ENCODE assay signal across 2 fruit fly cellular contexts in the genomic region with DNA sequence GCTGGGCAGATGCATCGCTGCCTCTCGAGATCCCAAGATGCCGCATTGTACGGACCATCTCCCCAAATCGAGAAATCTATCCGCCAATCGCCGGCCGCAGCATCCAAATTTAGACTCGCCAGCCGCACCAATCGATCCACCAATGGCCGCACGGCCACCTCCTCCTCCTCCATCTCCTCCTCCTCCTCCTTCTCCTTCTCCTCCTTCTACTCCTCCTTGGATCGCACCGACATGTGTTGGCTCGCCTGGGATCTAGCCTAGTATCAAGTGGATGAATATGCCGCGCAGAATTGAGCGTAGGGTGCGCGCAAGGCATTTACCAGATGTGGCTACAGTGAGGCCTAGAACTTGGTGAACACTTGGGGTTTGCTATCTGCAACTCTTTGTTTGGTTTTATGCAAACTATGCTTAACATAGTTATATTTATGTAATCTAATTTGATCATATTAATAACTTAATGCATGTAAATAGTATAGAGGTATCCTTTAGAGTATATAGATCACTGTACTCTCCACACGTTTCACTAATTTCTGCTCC.
TF ChIP-seq lines count a peak whose summit lies in the region.

A gene (minus strand): TSS at position 51 of the 537 bp plus-strand sequence.

TF ChIP-seq in whole organism, embryonic, 481 proteins besides CTCF, POLR2A, EP300 and RAD21 (continued from another document and continues in another):
- TF ChIP-seq Blimp-1 (GFP tag; optimal IDR thresholded peaks at IDR 0.05; lab: Kevin White, UChicago): peak; percentile 94
- peak; percentile 62 for TF ChIP-seq shn (GFP tag; optimal IDR thresholded peaks at IDR 0.05; lab: Kevin White, UChicago)
- TF ChIP-seq ken (GFP tag; IDR thresholded peaks at IDR 0.05; lab: Robert Waterston, UW): peak; percentile 98
- peak; percentile 97 for TF ChIP-seq gem (tag; optimal IDR thresholded peaks at IDR 0.05; lab: Kevin White, UChicago)
- no peak for TF ChIP-seq Doc3 (GFP tag; IDR thresholded peaks at IDR 0.05; lab: Robert Waterston, UW; ENCODE audit: partially characterized antibody)
- TF ChIP-seq Dad (GFP tag; optimal IDR thresholded peaks at IDR 0.05; lab: Kevin White, UChicago): peak; percentile 78
- TF ChIP-seq chif (GFP tag; optimal IDR thresholded peaks at IDR 0.05; lab: Kevin White, UChicago): peak; percentile 82 to 95
- peak; percentile 76 for TF ChIP-seq gcm2 (GFP tag; optimal IDR thresholded peaks at IDR 0.05; lab: Kevin White, UChicago)
- TF ChIP-seq trh (GFP tag; optimal IDR thresholded peaks at IDR 0.05; lab: Kevin White, UChicago): peak; percentile 81
- TF ChIP-seq tgo (GFP tag; IDR thresholded peaks at IDR 0.05; lab: Robert Waterston, UW): peak; percentile 98
- TF ChIP-seq CG11398 (GFP tag; optimal IDR thresholded peaks at IDR 0.05; lab: Kevin White, UChicago): peak; percentile 45
- peak; percentile 81 for TF ChIP-seq CG5180 (GFP tag; optimal IDR thresholded peaks at IDR 0.05; lab: Kevin White, UChicago)
- peak; percentile 90 for TF ChIP-seq CrebB (tag; optimal IDR thresholded peaks at IDR 0.05; lab: Kevin White, UChicago)
- peak; percentile 73 for TF ChIP-seq CG10321 (GFP tag; IDR thresholded peaks at IDR 0.05; lab: Robert Waterston, UW)
- peak; percentile 92 for TF ChIP-seq D19A (tag; optimal IDR thresholded peaks at IDR 0.05; lab: Kevin White, UChicago)
- TF ChIP-seq Asciz (GFP tag; optimal IDR thresholded peaks at IDR 0.05; lab: Kevin White, UChicago): peak; percentile 89
- TF ChIP-seq CG18599 (GFP tag; optimal IDR thresholded peaks at IDR 0.05; lab: Kevin White, UChicago): peak; percentile 90
- no peak for TF ChIP-seq ftz-f1 (GFP tag; optimal IDR thresholded peaks at IDR 0.05; lab: Kevin White, UChicago)
- TF ChIP-seq tap (tag; optimal IDR thresholded peaks at IDR 0.05; lab: Kevin White, UChicago): peak; percentile 95
- peak in 1 of 2 experiments; percentile 50 for TF ChIP-seq insv (GFP tag; optimal IDR thresholded peaks at IDR 0.05; lab: Kevin White, UChicago)
- TF ChIP-seq Dfd (GFP tag; optimal IDR thresholded peaks at IDR 0.05; lab: Kevin White, UChicago): no peak
- TF ChIP-seq psq (GFP tag; optimal IDR thresholded peaks at IDR 0.05; lab: Kevin White, UChicago): peak; percentile 72
- TF ChIP-seq Sox100B (GFP tag; optimal IDR thresholded peaks at IDR 0.05; lab: Kevin White, UChicago): peak; percentile 88
- TF ChIP-seq fd96Cb (tag; optimal IDR thresholded peaks at IDR 0.05; lab: Kevin White, UChicago): peak; percentile 97
- TF ChIP-seq Gug (GFP tag; IDR thresholded peaks at IDR 0.05; lab: Robert Waterston, UW): peak; percentile 98
- peak; percentile 86 for TF ChIP-seq Atf3 (GFP tag; optimal IDR thresholded peaks at IDR 0.05; lab: Kevin White, UChicago)
- peak; percentile 91 for TF ChIP-seq crol (GFP tag; IDR thresholded peaks at IDR 0.05; lab: Robert Waterston, UW)
- TF ChIP-seq E2f1 (GFP tag; IDR thresholded peaks at IDR 0.05; lab: Robert Waterston, UW): peak; percentile 97
- TF ChIP-seq dimm (GFP tag; IDR thresholded peaks at IDR 0.05; lab: Robert Waterston, UW): peak; percentile 96
- TF ChIP-seq maf-S (GFP tag; optimal IDR thresholded peaks at IDR 0.05; lab: Kevin White, UChicago): peak; percentile 72
- TF ChIP-seq peb (GFP tag; IDR thresholded peaks at IDR 0.05; lab: Robert Waterston, UW): peak; percentile 96
- TF ChIP-seq ems (GFP tag; optimal IDR thresholded peaks at IDR 0.05; lab: Kevin White, UChicago): peak; percentile 79
- peak; percentile 91 for TF ChIP-seq Dek (tag; optimal IDR thresholded peaks at IDR 0.05; lab: Kevin White, UChicago)
- TF ChIP-seq CG14667 (GFP tag; IDR thresholded peaks at IDR 0.05; lab: Robert Waterston, UW): peak; percentile 97
- TF ChIP-seq corto (GFP tag; optimal IDR thresholded peaks at IDR 0.05; lab: Kevin White, UChicago): no peak
- TF ChIP-seq fd102C (GFP tag; optimal IDR thresholded peaks at IDR 0.05; lab: Kevin White, UChicago): peak; percentile 82
- TF ChIP-seq unpg (GFP tag; optimal IDR thresholded peaks at IDR 0.05; lab: Kevin White, UChicago): peak; percentile 97
- peak; percentile 57 for TF ChIP-seq CG10565 (GFP tag; optimal IDR thresholded peaks at IDR 0.05; lab: Kevin White, UChicago)
- peak; percentile 16 for TF ChIP-seq CG9797 (GFP tag; optimal IDR thresholded peaks at IDR 0.05; lab: Kevin White, UChicago)
- TF ChIP-seq br (optimal IDR thresholded peaks at IDR 0.05; lab: Kevin White, UChicago): no peak
- peak; percentile 88 for TF ChIP-seq CG10654 (GFP tag; optimal IDR thresholded peaks at IDR 0.05; lab: Kevin White, UChicago)
- peak; percentile 98 for TF ChIP-seq sisA (GFP tag; IDR thresholded peaks at IDR 0.05; lab: Robert Waterston, UW)
- peak; percentile 96 for TF ChIP-seq CG32532 (GFP tag; IDR thresholded peaks at IDR 0.05; lab: Robert Waterston, UW)
- TF ChIP-seq CG31224 (GFP tag; IDR thresholded peaks at IDR 0.05; lab: Robert Waterston, UW): peak; percentile 91
- peak; percentile 88 for TF ChIP-seq CG18619 (GFP tag; optimal IDR thresholded peaks at IDR 0.05; lab: Kevin White, UChicago)
- TF ChIP-seq CG4424 (GFP tag; optimal IDR thresholded peaks at IDR 0.05; lab: Kevin White, UChicago): peak; percentile 97
- peak; percentile 94 for TF ChIP-seq CG12659 (GFP tag; optimal IDR thresholded peaks at IDR 0.05; lab: Kevin White, UChicago)
- TF ChIP-seq seq (GFP tag; IDR thresholded peaks at IDR 0.05; lab: Robert Waterston, UW): peak; percentile 97
- TF ChIP-seq ranshi (GFP tag; IDR thresholded peaks at IDR 0.05; lab: Robert Waterston, UW): peak; percentile 98
- peak; percentile 98 for TF ChIP-seq CG7372 (GFP tag; IDR thresholded peaks at IDR 0.05; lab: Robert Waterston, UW)
- peak; percentile 92 for TF ChIP-seq CG7357 (GFP tag; IDR thresholded peaks at IDR 0.05; lab: Robert Waterston, UW)
- TF ChIP-seq disco-r (GFP tag; optimal IDR thresholded peaks at IDR 0.05; lab: Kevin White, UChicago): peak; percentile 65
- TF ChIP-seq Fer3 (tag; optimal IDR thresholded peaks at IDR 0.05; lab: Kevin White, UChicago): peak; percentile 93
- peak; percentile 90 for TF ChIP-seq CG17385 (GFP tag; optimal IDR thresholded peaks at IDR 0.05; lab: Kevin White, UChicago)
- TF ChIP-seq ato (GFP tag; IDR thresholded peaks at IDR 0.05; lab: Robert Waterston, UW; ENCODE audit: partially characterized antibody): no peak
- no peak for TF ChIP-seq usp (GFP tag; optimal IDR thresholded peaks at IDR 0.05; lab: Kevin White, UChicago)
- peak; percentile 38 for TF ChIP-seq CG7928 (GFP tag; optimal IDR thresholded peaks at IDR 0.05; lab: Kevin White, UChicago)
- peak; percentile 90 for TF ChIP-seq CG10267 (tag; optimal IDR thresholded peaks at IDR 0.05; lab: Kevin White, UChicago)
- TF ChIP-seq CG16813 (GFP tag; IDR thresholded peaks at IDR 0.05; lab: Robert Waterston, UW; ENCODE audit: partially characterized antibody): no peak
- peak; percentile 96 for TF ChIP-seq gt (GFP tag; IDR thresholded peaks at IDR 0.05; lab: Robert Waterston, UW)
- no peak for TF ChIP-seq yki (optimal IDR thresholded peaks at IDR 0.05; lab: Kevin White, UChicago)
- peak; percentile 93 for TF ChIP-seq CG17361 (GFP tag; IDR thresholded peaks at IDR 0.05; lab: Robert Waterston, UW)
- TF ChIP-seq Fer2 (tag; optimal IDR thresholded peaks at IDR 0.05; lab: Kevin White, UChicago): peak; percentile 89

TF ChIP-seq in whole organism, prepupa, 60 proteins besides CTCF, POLR2A, EP300 and RAD21 (continued from another document):
- TF ChIP-seq CG11294 (GFP tag; IDR thresholded peaks at IDR 0.05; lab: Robert Waterston, UW): peak; percentile 89
- TF ChIP-seq Ets96B (tag; optimal IDR thresholded peaks at IDR 0.05; lab: Kevin White, UChicago): peak; percentile 93
- peak; percentile 33 for TF ChIP-seq fd85E (GFP tag; optimal IDR thresholded peaks at IDR 0.05; lab: Kevin White, UChicago)
- peak; percentile 89 for TF ChIP-seq OdsH (GFP tag; optimal IDR thresholded peaks at IDR 0.05; lab: Kevin White, UChicago)
- peak; percentile 73 for TF ChIP-seq CG16779 (tag; optimal IDR thresholded peaks at IDR 0.05; lab: Kevin White, UChicago)
- peak; percentile 86 for TF ChIP-seq CG6276 (GFP tag; optimal IDR thresholded peaks at IDR 0.05; lab: Kevin White, UChicago)
- peak; percentile 84 for TF ChIP-seq CG7368 (GFP tag; optimal IDR thresholded peaks at IDR 0.05; lab: Kevin White, UChicago)
- TF ChIP-seq Blimp-1 (GFP tag; optimal IDR thresholded peaks at IDR 0.05; lab: Kevin White, UChicago): peak; percentile 36
- peak; percentile 90 for TF ChIP-seq CG32006 (GFP tag; optimal IDR thresholded peaks at IDR 0.05; lab: Kevin White, UChicago)
- peak; percentile 94 for TF ChIP-seq CG8119 (GFP tag; IDR thresholded peaks at IDR 0.05; lab: Robert Waterston, UW)
- TF ChIP-seq Met (GFP tag; optimal IDR thresholded peaks at IDR 0.05; lab: Kevin White, UChicago): peak; percentile 77
